Worm (Caenorhabditis elegans) whole organism, young adult: ENCODE results near the gene K12H4.6.

Experiments used
- Y95B8A.8 ChIP-seq: fragments of 200-800 bp; sonication (Bioruptor generic); IDR thresholded peaks from 2 replicates; pipeline ENCODE4 v1.3.6; 2022; ENCODE audit warnings: missing genetic modification reagents, missing genetic modification characterization, missing compliant biosample characterization
- ama-1 ChIP-seq, 3 experiments: fragments of 150-350 bp in 1 of 3; sonication (generic microtip) in 2 of 3; optimal IDR thresholded peaks; 2 replicates each; lab custom pipeline; 2014 to 2018; ENCODE audit warnings: missing biosample characterization in 2 of 3, missing genetic modification characterization in 2 of 3, missing genetic modification reagents in 2 of 3
- atf-7 ChIP-seq: sonication (generic microtip); optimal IDR thresholded peaks from 2 replicates; lab custom pipeline; 2017; ENCODE audit warnings: mild to moderate bottlenecking, missing genetic modification characterization, missing compliant biosample characterization
- cebp-1 ChIP-seq, 2 experiments: fragments of 200-800 bp in 1 of 2; sonication (Bioruptor generic) in 1 of 2; sonication (generic microtip) in 1 of 2; IDR thresholded peaks in 1 of 2; optimal IDR thresholded peaks in 1 of 2; 2 replicates each; pipeline versions ENCODE4 v1.3.6 to Lab custom; 2017 to 2022; ENCODE audit warnings: missing compliant biosample characterization in 2 of 2, missing genetic modification characterization in 2 of 2, mild to moderate bottlenecking in 1 of 2, missing genetic modification reagents in 1 of 2, moderate library complexity in 1 of 2
- let-607 ChIP-seq, 2 experiments: fragments of 200-800 bp in 1 of 2; sonication (Bioruptor generic) in 1 of 2; sonication (generic microtip) in 1 of 2; optimal IDR thresholded peaks; 2 replicates each; lab custom pipeline; 2016 to 2018; ENCODE audit warnings: mild to moderate bottlenecking in 2 of 2, missing compliant biosample characterization in 2 of 2, missing genetic modification characterization in 2 of 2, moderate library complexity in 2 of 2, missing genotype in 1 of 2
- lin-40 ChIP-seq: sonication (generic microtip); optimal IDR thresholded peaks from 2 replicates; lab custom pipeline; 2016; ENCODE audit warnings: missing genetic modification characterization, mild to moderate bottlenecking, missing compliant biosample characterization, missing genotype, missing genetic modification reagents
- rcor-1 ChIP-seq: fragments of 200-800 bp; sonication (Bioruptor generic); IDR thresholded peaks from 2 replicates; pipeline ENCODE4 v1.3.6; 2022; ENCODE audit warnings: missing genetic modification reagents, missing genetic modification characterization, missing compliant biosample characterization
- repo-1 ChIP-seq: sonication (generic microtip); optimal IDR thresholded peaks from 2 replicates; lab custom pipeline; 2017; ENCODE audit warnings: mild to moderate bottlenecking, missing genetic modification characterization, missing compliant biosample characterization
- tbx-9 ChIP-seq: sonication (generic microtip); optimal IDR thresholded peaks from 2 replicates; lab custom pipeline; 2016; ENCODE audit warnings: borderline replicate concordance, missing genetic modification characterization, inconsistent platforms, missing compliant biosample characterization
- tlf-1 ChIP-seq: fragments of 200-800 bp; sonication (Bioruptor generic); optimal IDR thresholded peaks from 2 replicates; lab custom pipeline; 2018; ENCODE audit warnings: mild to moderate bottlenecking, missing genetic modification characterization, missing compliant biosample characterization

DNA sequence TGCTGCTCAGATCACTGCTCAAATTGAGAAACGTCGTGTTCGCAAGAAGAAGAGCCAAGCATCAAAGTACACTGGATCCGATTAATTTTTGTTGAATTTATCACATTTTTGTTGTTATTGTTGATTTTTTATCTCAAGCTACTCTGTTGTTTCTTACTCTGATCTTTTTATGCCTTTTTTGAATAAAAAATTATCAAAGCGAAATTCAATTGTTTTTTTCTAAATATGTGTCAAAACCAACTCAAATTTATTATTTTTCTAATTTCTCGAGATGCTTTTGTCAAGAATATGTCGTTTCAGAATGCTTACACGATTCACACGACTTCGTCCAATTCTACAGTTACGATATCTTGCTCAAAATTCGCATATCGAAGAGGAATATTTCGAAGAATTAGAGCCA, 4.7 kb upstream of the K12H4.6 start, which contains the start of gene K12H4.2:
- TF ChIP-seq rcor-1 (GFP tag; lab: Robert Waterston, UW): no peak
- TF ChIP-seq ama-1 (optimal IDR thresholded peaks at IDR 0.05; lab: Kevin White, UChicago): no peak
- no peak for TF ChIP-seq ama-1 (GFP tag; optimal IDR thresholded peaks at IDR 0.05; lab: Kevin White, UChicago)
- TF ChIP-seq Y95B8A.8 (GFP tag; lab: Robert Waterston, UW): no peak
- no peak for TF ChIP-seq tbx-9 (tag; lab: Kevin White, UChicago)
- TF ChIP-seq lin-40 (tag; lab: Kevin White, UChicago): no peak
- TF ChIP-seq tlf-1 (GFP tag; lab: Kevin White, UChicago): no peak
- TF ChIP-seq let-607 (tag; optimal IDR thresholded peaks at IDR 0.05; lab: Kevin White, UChicago): no peak
- TF ChIP-seq repo-1 (tag; lab: Kevin White, UChicago): no peak
- no peak for TF ChIP-seq atf-7 (tag; lab: Kevin White, UChicago)
- TF ChIP-seq cebp-1 (GFP tag; IDR thresholded peaks at IDR 0.05; lab: Robert Waterston, UW): no peak
- TF ChIP-seq cebp-1 (tag; optimal IDR thresholded peaks at IDR 0.05; lab: Kevin White, UChicago): no peak
